Fruit fly (Drosophila melanogaster): ENCODE measurements around the gene CIA30.

DNA sequence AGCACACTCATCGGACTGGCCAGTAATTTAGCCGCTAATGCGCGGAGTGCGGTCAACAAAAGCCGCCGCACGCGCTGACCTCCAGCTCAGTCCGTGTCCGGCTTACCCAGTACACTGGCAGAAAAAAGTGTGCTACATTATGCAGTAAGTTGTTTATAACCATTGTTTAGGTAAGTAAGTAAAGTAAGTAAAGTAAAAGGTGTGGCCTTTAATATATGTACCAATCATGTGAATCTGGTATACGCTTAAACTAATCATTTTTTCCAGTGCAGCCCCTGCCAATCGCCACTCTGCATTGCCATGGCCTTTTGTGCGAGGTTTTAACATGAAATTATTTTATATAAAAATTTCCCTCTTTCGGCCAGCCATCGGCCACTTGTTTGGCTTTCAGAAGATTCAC lies 25.3 kb upstream of the CIA30 start:
- no peak for TF ChIP-seq toe (GFP tag; optimal IDR thresholded peaks at IDR 0.05)
- no peak for TF ChIP-seq cic (GFP tag; optimal IDR thresholded peaks at IDR 0.05)
- TF ChIP-seq kay (GFP tag; ENCODE audit: borderline replicate concordance), result no peak
- no peak for TF ChIP-seq ovo (GFP tag; optimal IDR thresholded peaks at IDR 0.05)
